Fruit fly (Drosophila melanogaster) whole organism, embryonic: ENCODE data around the gene CG14062.

ENCODE experiments used
- CG10209 ChIP-seq: fragments of 200-800 bp; sonication (Bioruptor generic); optimal IDR thresholded peaks from 3 replicates; lab custom pipeline; 2017; ENCODE audit warnings: missing biosample characterization, mild to moderate bottlenecking, missing genetic modification characterization, missing genetic modification reagents
- CG10543 ChIP-seq: fragments of 200-800 bp; sonication (Bioruptor generic); optimal IDR thresholded peaks from 3 replicates; lab custom pipeline; 2017; ENCODE audit warnings: missing biosample characterization, mild to moderate bottlenecking, missing genetic modification characterization, moderate library complexity
- CG1233 ChIP-seq: fragments of 200-800 bp; sonication (Bioruptor generic); optimal IDR thresholded peaks from 4 replicates; lab custom pipeline; 2018; ENCODE audit warnings: missing biosample characterization, mild to moderate bottlenecking, missing genetic modification characterization
- CG13775 ChIP-seq: fragments of 200-800 bp; sonication (Bioruptor generic); optimal IDR thresholded peaks from 3 replicates; lab custom pipeline; 2017; ENCODE audit warnings: missing biosample characterization, mild to moderate bottlenecking, missing genetic modification characterization
- CG14860 ChIP-seq: fragments of 200-800 bp; sonication (Bioruptor generic); IDR thresholded peaks from 3 replicates; pipeline ENCODE4 v1.3.6; 2022; ENCODE audit warnings: missing biosample characterization, missing genetic modification characterization; ENCODE audit not compliant: partially characterized antibody
- CG15269 ChIP-seq: fragments of 200-800 bp; sonication (Bioruptor generic); optimal IDR thresholded peaks from 2 replicates; lab custom pipeline; 2018; ENCODE audit warnings: missing biosample characterization, mild to moderate bottlenecking, missing genetic modification characterization, moderate library complexity
- CG16863 ChIP-seq: fragments of 200-800 bp; sonication (Bioruptor generic); optimal IDR thresholded peaks from 3 replicates; lab custom pipeline; 2016; ENCODE audit warnings: missing biosample characterization, missing genetic modification characterization
- CG17568 ChIP-seq: fragments of 200-800 bp; sonication (Bioruptor generic); optimal IDR thresholded peaks from 2 replicates; lab custom pipeline; 2018; ENCODE audit warnings: missing biosample characterization, mild to moderate bottlenecking, missing genetic modification characterization, moderate library complexity
- CG18619 ChIP-seq: fragments of 200-800 bp; sonication (Bioruptor generic); optimal IDR thresholded peaks from 3 replicates; lab custom pipeline; 2017; ENCODE audit warnings: missing biosample characterization, mild to moderate bottlenecking, missing genetic modification characterization
- CG18764 ChIP-seq: fragments of 200-800 bp; sonication (Bioruptor generic); optimal IDR thresholded peaks from 3 replicates; lab custom pipeline; 2016; ENCODE audit warnings: missing biosample characterization, missing genetic modification characterization
- CG2116 ChIP-seq: fragments of 200-800 bp; sonication (Bioruptor generic); optimal IDR thresholded peaks from 3 replicates; lab custom pipeline; 2018; ENCODE audit warnings: missing biosample characterization, mild to moderate bottlenecking, missing genetic modification characterization
- CG33557 ChIP-seq: fragments of 200-800 bp; sonication (Bioruptor generic); optimal IDR thresholded peaks from 2 replicates; lab custom pipeline; 2019; ENCODE audit warnings: missing biosample characterization, mild to moderate bottlenecking, missing genetic modification characterization, moderate library complexity
- CG3407 ChIP-seq: fragments of 200-800 bp; sonication (Bioruptor generic); optimal IDR thresholded peaks from 2 replicates; lab custom pipeline; 2018; ENCODE audit warnings: missing biosample characterization, mild to moderate bottlenecking, missing genetic modification characterization
- CG34376 ChIP-seq: fragments of 200-800 bp; sonication (Bioruptor generic); optimal IDR thresholded peaks from 2 replicates; lab custom pipeline; 2018; ENCODE audit warnings: missing biosample characterization, mild to moderate bottlenecking, missing genetic modification characterization
- CG3995 ChIP-seq: fragments of 200-800 bp; sonication (Bioruptor generic); optimal IDR thresholded peaks from 3 replicates; lab custom pipeline; 2016; ENCODE audit warnings: missing biosample characterization, missing genetic modification characterization
- CG4404 ChIP-seq: fragments of 200-800 bp; sonication (Bioruptor generic); IDR thresholded peaks from 2 replicates; pipeline ENCODE4 v1.3.6; 2022; ENCODE audit warnings: missing biosample characterization, missing genetic modification characterization
- CG4707 ChIP-seq: fragments of 200-800 bp; sonication (Bioruptor generic); optimal IDR thresholded peaks from 2 replicates; lab custom pipeline; 2018; ENCODE audit warnings: missing biosample characterization, mild to moderate bottlenecking, missing genetic modification characterization, moderate library complexity
- CG5953 ChIP-seq: fragments of 200-800 bp; sonication (Bioruptor generic); IDR thresholded peaks from 2 replicates; pipeline ENCODE4 v1.3.6; 2022; ENCODE audit warnings: missing biosample characterization, missing genetic modification characterization
- CG8290 ChIP-seq, 3 experiments: fragments of 200-800 bp; sonication (Bioruptor generic); optimal IDR thresholded peaks; 2 replicates each; lab custom pipeline; 2016 to 2019; ENCODE audit warnings: missing biosample characterization in 3 of 3, missing genetic modification characterization in 3 of 3, mild to moderate bottlenecking in 2 of 3, moderate library complexity in 1 of 3
- CG8765 ChIP-seq: fragments of 200-800 bp; sonication (Bioruptor generic); IDR thresholded peaks from 2 replicates; pipeline ENCODE4 v1.3.6; 2022; ENCODE audit warnings: missing biosample characterization, missing genetic modification characterization
- CG9215 ChIP-seq: fragments of 200-800 bp; sonication (Bioruptor generic); IDR thresholded peaks from 2 replicates; pipeline ENCODE4 v1.3.6; 2022; ENCODE audit warnings: missing biosample characterization, missing genetic modification characterization
- CTCF ChIP-seq: fragments of 200-800 bp; sonication (Bioruptor generic); optimal IDR thresholded peaks from 2 replicates; lab custom pipeline; 2017; ENCODE audit warnings: missing biosample characterization, mild to moderate bottlenecking, missing genetic modification characterization, moderate library complexity
- Chrac-16 ChIP-seq: fragments of 200-800 bp; sonication (Bioruptor generic); optimal IDR thresholded peaks from 3 replicates; lab custom pipeline; 2016; ENCODE audit warnings: missing biosample characterization, missing genetic modification characterization
- D19B ChIP-seq: fragments of 200-800 bp; sonication (Bioruptor generic); optimal IDR thresholded peaks from 2 replicates; lab custom pipeline; 2017; ENCODE audit warnings: missing biosample characterization, mild to moderate bottlenecking, missing genetic modification characterization
- Hsf ChIP-seq: fragments of 200-800 bp; sonication (Bioruptor generic); optimal IDR thresholded peaks from 3 replicates; lab custom pipeline; 2016; ENCODE audit warnings: missing biosample characterization, missing genetic modification characterization
- Lpt ChIP-seq: fragments of >200 bp; optimal IDR thresholded peaks from 2 replicates; lab custom pipeline; 2018; ENCODE audit warnings: missing biosample characterization, missing genetic modification characterization
- MESR4 ChIP-seq: fragments of 200-800 bp; sonication (Bioruptor generic); optimal IDR thresholded peaks from 2 replicates; lab custom pipeline; 2018; ENCODE audit warnings: missing biosample characterization, mild to moderate bottlenecking, missing genetic modification characterization, moderate library complexity
- Max ChIP-seq: fragments of 200-800 bp; sonication (Bioruptor generic); optimal IDR thresholded peaks from 2 replicates; lab custom pipeline; 2016; ENCODE audit warnings: missing biosample characterization, mild to moderate bottlenecking, missing genetic modification characterization
- NC2α ChIP-seq: fragments of 200-800 bp; sonication (Bioruptor generic); optimal IDR thresholded peaks from 2 replicates; lab custom pipeline; 2016; ENCODE audit warnings: missing biosample characterization, missing genetic modification characterization
- Ptx1 ChIP-seq: fragments of 200-800 bp; sonication (Bioruptor generic); IDR thresholded peaks from 2 replicates; pipeline ENCODE4 v1.3.6; 2022; ENCODE audit warnings: missing biosample characterization, missing genetic modification characterization
- Ravus ChIP-seq: fragments of 200-800 bp; sonication (Bioruptor generic); IDR thresholded peaks from 2 replicates; pipeline ENCODE4 v1.3.6; 2022; ENCODE audit warnings: missing biosample characterization, missing genetic modification characterization
- Scr ChIP-seq: fragments of 200-800 bp; sonication (Bioruptor generic); IDR thresholded peaks from 2 replicates; pipeline ENCODE4 v1.3.6; 2022; ENCODE audit warnings: missing biosample characterization, missing genetic modification characterization; ENCODE audit not compliant: partially characterized antibody
- bcd ChIP-seq: fragments of 200-800 bp; sonication (Bioruptor generic); optimal IDR thresholded peaks from 2 replicates; lab custom pipeline; 2017; ENCODE audit warnings: missing biosample characterization, mild to moderate bottlenecking, missing genetic modification characterization
- dm ChIP-seq: fragments of 200-800 bp; sonication (Bioruptor generic); optimal IDR thresholded peaks from 3 replicates; lab custom pipeline; 2016; ENCODE audit warnings: missing biosample characterization, missing genetic modification characterization
- fd96Cb ChIP-seq: fragments of 200-800 bp; sonication (Bioruptor generic); optimal IDR thresholded peaks from 2 replicates; lab custom pipeline; 2018; ENCODE audit warnings: missing biosample characterization, mild to moderate bottlenecking, missing genetic modification characterization, moderate library complexity
- hkb ChIP-seq, 2 experiments: fragments of 200-800 bp in 1 of 2; fragments of >200 bp in 1 of 2; sonication (Bioruptor generic) in 1 of 2; IDR thresholded peaks in 1 of 2; optimal IDR thresholded peaks in 1 of 2; 2 replicates each; pipeline versions ENCODE4 v1.3.6 to Lab custom; 2017 to 2022; ENCODE audit warnings: missing biosample characterization in 1 of 2, missing genetic modification characterization in 1 of 2
- ind ChIP-seq: fragments of 200-800 bp; sonication (Bioruptor generic); optimal IDR thresholded peaks from 3 replicates; lab custom pipeline; 2016; ENCODE audit warnings: missing biosample characterization, missing genetic modification characterization
- kah ChIP-seq: fragments of 200-800 bp; sonication (Bioruptor generic); optimal IDR thresholded peaks from 2 replicates; lab custom pipeline; 2018; ENCODE audit warnings: missing biosample characterization, mild to moderate bottlenecking, missing genetic modification characterization
- lbe ChIP-seq: fragments of 200-800 bp; sonication (Bioruptor generic); optimal IDR thresholded peaks from 2 replicates; lab custom pipeline; 2016; ENCODE audit warnings: missing biosample characterization, mild to moderate bottlenecking, missing genetic modification characterization
- maf-S ChIP-seq: fragments of 200-800 bp; sonication (Bioruptor generic); optimal IDR thresholded peaks from 2 replicates; lab custom pipeline; 2016; ENCODE audit warnings: missing biosample characterization, missing genetic modification characterization
- peb ChIP-seq: fragments of 200-800 bp; sonication (Bioruptor generic); IDR thresholded peaks from 2 replicates; pipeline ENCODE4 v1.3.6; 2022; ENCODE audit warnings: missing biosample characterization, missing genetic modification characterization
- pho ChIP-seq: fragments of 200-800 bp; sonication (Bioruptor generic); optimal IDR thresholded peaks from 2 replicates; lab custom pipeline; 2016; ENCODE audit warnings: missing biosample characterization, missing genetic modification characterization
- pzg ChIP-seq: fragments of 200-800 bp; sonication (Bioruptor generic); optimal IDR thresholded peaks from 3 replicates; lab custom pipeline; 2018; ENCODE audit warnings: missing biosample characterization, mild to moderate bottlenecking, missing genetic modification characterization, moderate library complexity
- sens ChIP-seq: fragments of 200-800 bp; sonication (Bioruptor generic); peaks from one replicate; lab custom pipeline; 2016; ENCODE audit warnings: missing biosample characterization, missing genetic modification characterization
- sens-2 ChIP-seq: fragments of 200-800 bp; sonication (Bioruptor generic); IDR thresholded peaks from 2 replicates; pipeline ENCODE4 v1.3.6; 2022; ENCODE audit warnings: missing biosample characterization, missing genetic modification characterization
- slbo ChIP-seq: fragments of 200-800 bp; sonication (Bioruptor generic); IDR thresholded peaks from 2 replicates; pipeline ENCODE4 v1.3.6; 2022; ENCODE audit warnings: missing biosample characterization, missing genetic modification characterization
- tin ChIP-seq: fragments of 200-800 bp; sonication (Bioruptor generic); optimal IDR thresholded peaks from 3 replicates; lab custom pipeline; 2016; ENCODE audit warnings: missing biosample characterization, missing genetic modification characterization
- ttk ChIP-seq: fragments of 200-800 bp; sonication (Bioruptor generic); IDR thresholded peaks from 2 replicates; pipeline ENCODE4 v2.1.2; 2022; ENCODE audit warnings: missing biosample characterization, missing genetic modification characterization
- unc-4 ChIP-seq: fragments of 200-800 bp; sonication (Bioruptor generic); IDR thresholded peaks from 2 replicates; pipeline ENCODE4 v1.3.6; 2022; ENCODE audit warnings: missing biosample characterization, missing genetic modification characterization; ENCODE audit not compliant: partially characterized antibody
- zen ChIP-seq: fragments of 200-800 bp; sonication (Bioruptor generic); optimal IDR thresholded peaks from 3 replicates; lab custom pipeline; 2018; ENCODE audit warnings: missing biosample characterization, mild to moderate bottlenecking, missing genetic modification characterization, moderate library complexity

CG14062 gene

dm6 chr3R:28600144-28600792 lies 42.4 kb downstream of the CG14062 start (continued):
- TF ChIP-seq CG15269 (tag; lab: Kevin White, UChicago) (no peak), Lpt (GFP tag; lab: Kevin White, UChicago) (no peak), CG10543 (GFP tag; lab: Kevin White, UChicago) (peak; percentile 45), maf-S (no peak), lbe (GFP tag; lab: Kevin White, UChicago) (no peak), tin (no peak), dm (GFP tag; lab: Kevin White, UChicago) (peak; percentile 91), CG8765 (GFP tag; lab: Robert Waterston, UW) (no peak), unc-4 (GFP tag; lab: Robert Waterston, UW) (peak; percentile 33; the same call in 1 of the 2 replicates), CG17568 (peak; percentile 11), Chrac-16 (GFP tag; lab: Kevin White, UChicago) (no peak), bcd (GFP tag; lab: Kevin White, UChicago) (no peak), CG1233 (GFP tag; lab: Kevin White, UChicago) (no peak), CG18619 (GFP tag; lab: Kevin White, UChicago) (no peak), pzg (GFP tag; lab: Kevin White, UChicago) (peak; percentile 88), CG5953 (GFP tag; lab: Robert Waterston, UW) (no peak), ind (GFP tag; lab: Kevin White, UChicago) (no peak), CG3995 (peak; percentile 78), CG9215 (GFP tag; lab: Robert Waterston, UW) (no peak), Ravus (no peak), NC2α (GFP tag; lab: Kevin White, UChicago) (no peak), Hsf (peak; percentile 5), MESR4 (GFP tag; lab: Kevin White, UChicago) (peak; percentile 98), CG4404 (GFP tag; lab: Robert Waterston, UW) (no peak), CG8290 (GFP tag; optimal IDR thresholded peaks at IDR 0.05; lab: Kevin White, UChicago) (peak; percentile 28), CG8290 (tag; optimal IDR thresholded peaks at IDR 0.05; lab: Kevin White, UChicago) (no peak), pho (GFP tag; lab: Kevin White, UChicago) (peak; percentile 44), CTCF (no peak), CG33557 (no peak), CG2116 (GFP tag; lab: Kevin White, UChicago) (peak; percentile 98), sens (peak; percentile 77), CG10209 (no peak), CG13775 (no peak), Ptx1 (GFP tag; lab: Robert Waterston, UW) (no peak), CG16863 (GFP tag; lab: Kevin White, UChicago) (no peak), D19B (GFP tag; lab: Kevin White, UChicago) (no peak), Max (GFP tag; lab: Kevin White, UChicago) (peak; percentile 50), hkb (optimal IDR thresholded peaks at IDR 0.05; lab: Kevin White, UChicago) (no peak), hkb (GFP tag; IDR thresholded peaks at IDR 0.05; lab: Robert Waterston, UW) (no peak), peb (GFP tag; lab: Robert Waterston, UW) (no peak), CG34376 (GFP tag; lab: Kevin White, UChicago) (no peak), Scr (GFP tag; lab: Robert Waterston, UW) (peak; percentile 41; the same call in 1 of the 2 replicates), zen (tag; lab: Kevin White, UChicago) (no peak), kah (GFP tag; lab: Kevin White, UChicago) (no peak), slbo (GFP tag; lab: Robert Waterston, UW) (peak; percentile 34), CG4707 (no peak), CG14860 (GFP tag; lab: Robert Waterston, UW) (no peak), fd96Cb (no peak), CG18764 (peak; percentile 18), ttk (no peak), CG3407 (GFP tag; lab: Kevin White, UChicago) (no peak), sens-2 (GFP tag; lab: Robert Waterston, UW) (no peak)
